Worm (Caenorhabditis elegans) whole organism, L4/young adult: ENCODE results near the gene str-236.

ENCODE experiments used
- W03F9.2 ChIP-seq: fragments of 150-350 bp; optimal IDR thresholded peaks from 2 replicates; lab custom pipeline; 2014; ENCODE audit warnings: missing biosample characterization, missing genetic modification characterization
- dao-5 ChIP-seq: sonication (generic microtip); optimal IDR thresholded peaks from 2 replicates; lab custom pipeline; 2016; ENCODE audit warnings: missing genotype, missing genetic modification characterization, moderate library complexity, missing compliant biosample characterization
- him-1 ChIP-seq: sonication (generic microtip); optimal IDR thresholded peaks from 2 replicates; lab custom pipeline; 2016; ENCODE audit warnings: missing genotype, missing genetic modification reagents, missing genetic modification characterization, missing compliant biosample characterization

str-236 gene

ce11 chrV:1494469-1494868, 33.4 kb downstream of the str-236 start, which contains the start of gene spig-7:
Gene spig-7 (plus strand): TSS chrV:1494769.
- TF ChIP-seq W03F9.2 (tag; lab: Kevin White, UChicago) (no peak), dao-5 (tag; lab: Kevin White, UChicago) (no peak), him-1 (tag; lab: Kevin White, UChicago) (no peak)

- TF ChIP-seq him-1 (tag; lab: Kevin White, UChicago) (no peak), W03F9.2 (tag; lab: Kevin White, UChicago) (no peak), dao-5 (tag; lab: Kevin White, UChicago) (no peak)
Observed at ce11 chrV:1491510-1491909, 36.4 kb downstream of the str-236 start, which contains the start of gene C38C3.6. Gene C38C3.6 (minus strand): TSS chrV:1491610.

- TF ChIP-seq dao-5 (tag; lab: Kevin White, UChicago) (no peak), him-1 (tag; lab: Kevin White, UChicago) (no peak), W03F9.2 (tag; lab: Kevin White, UChicago) (no peak)
Observed at ce11 chrV:1488642-1489041, 39.2 kb downstream of the str-236 start.

ce11 chrV:1487262-1487661, 40.6 kb downstream of the str-236 start:
- TF ChIP-seq W03F9.2 (tag; lab: Kevin White, UChicago) = no peak
- TF ChIP-seq dao-5 (tag; lab: Kevin White, UChicago) = no peak
- TF ChIP-seq him-1 (tag; lab: Kevin White, UChicago) = no peak

ce11 chrV:1486031-1486430, 41.9 kb downstream of the str-236 start:
- no peak for TF ChIP-seq W03F9.2 (tag; lab: Kevin White, UChicago)

- TF ChIP-seq him-1 (tag; lab: Kevin White, UChicago) (no peak), dao-5 (tag; lab: Kevin White, UChicago) (no peak), W03F9.2 (tag; lab: Kevin White, UChicago) (no peak)
Observed at ce11 chrV:1481742-1482141, 46.1 kb downstream of the str-236 start, which contains the start of gene C38C3.4. Gene C38C3.4 (plus strand): TSS chrV:1482042.

ce11 chrV:1480841-1481240, 47.0 kb downstream of the str-236 start:
- no peak for TF ChIP-seq dao-5 (tag; lab: Kevin White, UChicago)
- no peak for TF ChIP-seq W03F9.2 (tag; lab: Kevin White, UChicago)
- TF ChIP-seq him-1 (tag; lab: Kevin White, UChicago) = no peak

ce11 chrV:1476841-1477240, 51.0 kb downstream of the str-236 start:
- TF ChIP-seq dao-5 (tag; lab: Kevin White, UChicago) (no peak), him-1 (tag; lab: Kevin White, UChicago) (no peak), W03F9.2 (tag; lab: Kevin White, UChicago) (no peak)
